Worm (Caenorhabditis elegans) whole organism, mixed stage, embryonic: ENCODE results near the gene ldp-1.
A peak's percentile ranks its signal among the peaks of the same experiment; 100 is the strongest.

Experiments used
- M03D4.4 ChIP-seq: sonication (generic microtip); optimal IDR thresholded peaks from 2 replicates; lab custom pipeline; 2017; ENCODE audit warnings: mild to moderate bottlenecking, missing genetic modification characterization, missing compliant biosample characterization
- bed-3 ChIP-seq: fragments of 200-800 bp; sonication (Bioruptor generic); optimal IDR thresholded peaks from 3 replicates; lab custom pipeline; 2018; ENCODE audit warnings: mild to moderate bottlenecking, missing genetic modification characterization, moderate library complexity, missing compliant biosample characterization
- blmp-1 ChIP-seq: fragments of 150-350 bp; optimal IDR thresholded peaks from 2 replicates; lab custom pipeline; 2014; ENCODE audit warnings: missing biosample characterization, missing genetic modification characterization
- ceh-39 ChIP-seq: fragments of 150-350 bp; optimal IDR thresholded peaks from 2 replicates; lab custom pipeline; 2014; ENCODE audit warnings: missing biosample characterization, missing genetic modification characterization
- ceh-43 ChIP-seq: fragments of 200-800 bp; sonication (Bioruptor generic); optimal IDR thresholded peaks from 2 replicates; lab custom pipeline; 2018; ENCODE audit warnings: mild to moderate bottlenecking, missing genetic modification characterization, moderate library complexity, missing compliant biosample characterization
- ces-1 ChIP-seq: fragments of 150-350 bp; optimal IDR thresholded peaks from 2 replicates; lab custom pipeline; 2014; ENCODE audit warnings: missing biosample characterization, missing genetic modification reagents, missing genetic modification characterization
- cnd-1 ChIP-seq: fragments of 200-800 bp; sonication (Bioruptor generic); optimal IDR thresholded peaks from 2 replicates; lab custom pipeline; 2018; ENCODE audit warnings: mild to moderate bottlenecking, missing genetic modification characterization, missing compliant biosample characterization
- elt-1 ChIP-seq: sonication (generic microtip); optimal IDR thresholded peaks from 2 replicates; lab custom pipeline; 2017; ENCODE audit warnings: missing genetic modification characterization, mild to moderate bottlenecking, missing compliant biosample characterization, antibody characterized with exemption, moderate library complexity, borderline replicate concordance; ENCODE audit not compliant: insufficient read depth
- elt-3 ChIP-seq: fragments of 150-350 bp; optimal IDR thresholded peaks from 2 replicates; lab custom pipeline; 2014; ENCODE audit warnings: missing biosample characterization, missing genetic modification characterization
- ham-2 ChIP-seq: fragments of 200-800 bp; sonication (Bioruptor generic); optimal IDR thresholded peaks from 2 replicates; lab custom pipeline; 2018; ENCODE audit warnings: mild to moderate bottlenecking, missing genetic modification characterization, missing compliant biosample characterization
- hlh-1 ChIP-seq: fragments of 150-350 bp; optimal IDR thresholded peaks from 2 replicates; lab custom pipeline; 2014; ENCODE audit warnings: missing biosample characterization, missing genetic modification reagents, missing genetic modification characterization
- lin-13 ChIP-seq: fragments of 150-350 bp; optimal IDR thresholded peaks from 2 replicates; lab custom pipeline; 2014; ENCODE audit warnings: missing biosample characterization, missing genetic modification characterization
- lin-32 ChIP-seq: fragments of 200-800 bp; sonication (Bioruptor generic); optimal IDR thresholded peaks from 2 replicates; lab custom pipeline; 2018; ENCODE audit warnings: mild to moderate bottlenecking, missing genetic modification characterization, missing compliant biosample characterization
- lsy-2 ChIP-seq: fragments of 150-350 bp; optimal IDR thresholded peaks from 2 replicates; lab custom pipeline; 2014; ENCODE audit warnings: missing biosample characterization, missing genetic modification characterization
- mep-1 ChIP-seq: fragments of 150-350 bp; optimal IDR thresholded peaks from 2 replicates; lab custom pipeline; 2017; ENCODE audit warnings: missing biosample characterization, missing genetic modification reagents, missing genetic modification characterization, inconsistent platforms
- mls-2 ChIP-seq: sonication (generic microtip); optimal IDR thresholded peaks from 2 replicates; lab custom pipeline; 2016; ENCODE audit warnings: mild to moderate bottlenecking, missing genetic modification characterization, moderate library complexity, missing compliant biosample characterization
- nhr-12 ChIP-seq: fragments of 150-350 bp; optimal IDR thresholded peaks from 2 replicates; lab custom pipeline; 2014; ENCODE audit warnings: missing biosample characterization, missing genetic modification characterization
- nhr-2 ChIP-seq: fragments of 150-350 bp; optimal IDR thresholded peaks from 2 replicates; lab custom pipeline; 2014; ENCODE audit warnings: missing biosample characterization, missing genetic modification characterization
- nhr-237 ChIP-seq: fragments of 150-350 bp; optimal IDR thresholded peaks from 2 replicates; lab custom pipeline; 2014; ENCODE audit warnings: missing biosample characterization, missing genetic modification characterization
- nhr-28 ChIP-seq: fragments of 150-350 bp; optimal IDR thresholded peaks from 2 replicates; lab custom pipeline; 2014; ENCODE audit warnings: missing biosample characterization, missing genetic modification characterization
- nhr-76 ChIP-seq: sonication (generic microtip); optimal IDR thresholded peaks from 2 replicates; lab custom pipeline; 2017; ENCODE audit warnings: missing biosample characterization, missing genetic modification characterization
- sem-2 ChIP-seq: fragments of 200-800 bp; sonication (Bioruptor generic); optimal IDR thresholded peaks from 2 replicates; lab custom pipeline; 2018; ENCODE audit warnings: mild to moderate bottlenecking, missing genetic modification characterization, missing compliant biosample characterization
- sptf-1 ChIP-seq: sonication (generic microtip); optimal IDR thresholded peaks from 2 replicates; lab custom pipeline; 2017; ENCODE audit warnings: mild to moderate bottlenecking, missing genetic modification characterization, moderate library complexity, missing compliant biosample characterization
- tbx-8 ChIP-seq: fragments of 200-800 bp; sonication (Bioruptor generic); optimal IDR thresholded peaks from 2 replicates; lab custom pipeline; 2018; ENCODE audit warnings: mild to moderate bottlenecking, missing genetic modification characterization, moderate library complexity, missing compliant biosample characterization
- unc-120 ChIP-seq: sonication (generic microtip); optimal IDR thresholded peaks from 2 replicates; lab custom pipeline; 2017; ENCODE audit warnings: missing genetic modification characterization, missing compliant biosample characterization; ENCODE audit not compliant: poor library complexity, severe bottlenecking
- unc-39 ChIP-seq: fragments of 150-350 bp; optimal IDR thresholded peaks from 2 replicates; lab custom pipeline; 2014; ENCODE audit warnings: missing biosample characterization, missing genetic modification characterization
- unc-62 ChIP-seq: fragments of 150-350 bp; optimal IDR thresholded peaks from 2 replicates; lab custom pipeline; 2014; ENCODE audit warnings: missing biosample characterization, missing genetic modification reagents, missing genetic modification characterization

The ldp-1 gene

ce11 chrV:2119529-2119928 is 7.8 kb upstream of the ldp-1 start, which contains the start of gene F22F7.11:
Gene F22F7.11, plus strand, starts transcription at chrV:2119829.
- TF ChIP-seq nhr-2 (tag; lab: Kevin White, UChicago) = no peak

- TF ChIP-seq nhr-76 (tag; lab: Kevin White, UChicago) (no peak), ham-2 (GFP tag; lab: Kevin White, UChicago) (no peak)
Measured at ce11 chrV:2121910-2122362, 5.4 kb upstream of the ldp-1 start, which contains the start of gene F22F7.8. Gene F22F7.8, minus strand, starts transcription at chrV:2121960.

ce11 chrV:2122517-2122916 is 4.8 kb upstream of the ldp-1 start, which contains the start of gene F22F7.2:
Gene F22F7.2, plus strand, starts transcription at chrV:2122782.
- TF ChIP-seq ceh-39 (no peak), nhr-76 (tag; lab: Kevin White, UChicago) (no peak), lin-32 (GFP tag; lab: Kevin White, UChicago) (no peak), nhr-12 (tag; lab: Kevin White, UChicago) (no peak), unc-39 (tag; lab: Kevin White, UChicago) (no peak), unc-62 (GFP tag; lab: Kevin White, UChicago) (no peak), sptf-1 (tag; lab: Kevin White, UChicago) (no peak), sem-2 (GFP tag; lab: Kevin White, UChicago) (no peak), ham-2 (GFP tag; lab: Kevin White, UChicago) (no peak), hlh-1 (tag; lab: Kevin White, UChicago) (no peak)

- TF ChIP-seq nhr-76 (tag; lab: Kevin White, UChicago) (no peak), sem-2 (GFP tag; lab: Kevin White, UChicago) (no peak), nhr-28 (no peak), mls-2 (tag; lab: Kevin White, UChicago) (no peak), sptf-1 (tag; lab: Kevin White, UChicago) (no peak), lin-32 (GFP tag; lab: Kevin White, UChicago) (no peak)
Measured at ce11 chrV:2123164-2123563, 4.2 kb upstream of the ldp-1 start.

- TF ChIP-seq nhr-2 (tag; lab: Kevin White, UChicago) = peak; percentile 62
- TF ChIP-seq hlh-1 (tag; lab: Kevin White, UChicago) = peak; percentile 79
- no peak for TF ChIP-seq blmp-1 (tag; lab: Kevin White, UChicago)
- peak; percentile 4 for TF ChIP-seq unc-120 (tag; lab: Kevin White, UChicago)
- TF ChIP-seq, all 35 proteins: peak for 3
Measured at ce11 chrV:2126554-2126953, 781 bp upstream of the ldp-1 start.

- no peak for TF ChIP-seq elt-1 (tag; lab: Kevin White, UChicago)
- TF ChIP-seq ceh-39 = no peak
- no peak for TF ChIP-seq hlh-1 (tag; lab: Kevin White, UChicago)
- TF ChIP-seq ces-1 (GFP tag; lab: Kevin White, UChicago) = no peak
- TF ChIP-seq nhr-237 = no peak
- TF ChIP-seq unc-62 (GFP tag; lab: Kevin White, UChicago) = no peak
- TF ChIP-seq nhr-76 (tag; lab: Kevin White, UChicago) = no peak
- TF ChIP-seq mls-2 (tag; lab: Kevin White, UChicago) = no peak
- no peak for TF ChIP-seq ceh-43 (GFP tag; lab: Kevin White, UChicago)
- TF ChIP-seq nhr-12 (tag; lab: Kevin White, UChicago) = no peak
- TF ChIP-seq lin-13 (tag; lab: Kevin White, UChicago) = no peak
- no peak for TF ChIP-seq blmp-1 (tag; lab: Kevin White, UChicago)
- no peak for TF ChIP-seq cnd-1 (tag; lab: Kevin White, UChicago)
- no peak for TF ChIP-seq nhr-2 (tag; lab: Kevin White, UChicago)
- no peak for TF ChIP-seq bed-3 (GFP tag; lab: Kevin White, UChicago)
Measured at ce11 chrV:2132675-2133074, 5.3 kb downstream of the ldp-1 start.

ce11 chrV:2133512-2133911 is 6.2 kb downstream of the ldp-1 start:
- TF ChIP-seq mep-1 (peak; percentile 4), ces-1 (GFP tag; lab: Kevin White, UChicago) (peak; percentile 4), lin-13 (tag; lab: Kevin White, UChicago) (no peak), sptf-1 (tag; lab: Kevin White, UChicago) (no peak), nhr-237 (peak; percentile 20)

ce11 chrV:2134340-2134739 is 7.0 kb downstream of the ldp-1 start:
- TF ChIP-seq ham-2 (GFP tag; lab: Kevin White, UChicago) = no peak
- no peak for TF ChIP-seq tbx-8 (GFP tag; lab: Kevin White, UChicago)
- TF ChIP-seq unc-39 (tag; lab: Kevin White, UChicago) = no peak
- TF ChIP-seq elt-3 (tag; lab: Kevin White, UChicago) = no peak
- TF ChIP-seq blmp-1 (tag; lab: Kevin White, UChicago) = no peak
- TF ChIP-seq ceh-43 (GFP tag; lab: Kevin White, UChicago) = no peak
- TF ChIP-seq bed-3 (GFP tag; lab: Kevin White, UChicago) = no peak
- TF ChIP-seq lsy-2 (tag; lab: Kevin White, UChicago) = no peak
- TF ChIP-seq nhr-28 = no peak
- no peak for TF ChIP-seq M03D4.4 (tag; lab: Kevin White, UChicago)
